Fruit fly (Drosophila melanogaster): Measurements from ENCODE around the gene Brr2.

The Brr2 gene

dm6 chr3L:15982783-15983432 lies 15.2 kb upstream of the Brr2 start, which contains the start of the genes brm and Arl1 (continued):
- peak; percentile 99 for TF ChIP-seq CG1233 (GFP tag; optimal IDR thresholded peaks at IDR 0.05)
- peak; percentile 96 for TF ChIP-seq CG1024 (GFP tag; IDR thresholded peaks at IDR 0.05)
- TF ChIP-seq CG13287 (GFP tag; IDR thresholded peaks at IDR 0.05; ENCODE audit: partially characterized antibody): peak; percentile 72
- peak; percentile 86 for TF ChIP-seq Deaf1 (tag; optimal IDR thresholded peaks at IDR 0.05)
- peak; percentile 99 for TF ChIP-seq B-H1 (GFP tag; IDR thresholded peaks at IDR 0.05)
- TF ChIP-seq Usf (GFP tag; optimal IDR thresholded peaks at IDR 0.05): peak; percentile 98
- peak; percentile 89 for TF ChIP-seq CG30020 (tag; optimal IDR thresholded peaks at IDR 0.05)
- TF ChIP-seq Ada2b (GFP tag; IDR thresholded peaks at IDR 0.05): peak; percentile 99
- peak; percentile 98 for TF ChIP-seq CG8924 (tag; optimal IDR thresholded peaks at IDR 0.05)
- TF ChIP-seq tio (GFP tag; optimal IDR thresholded peaks at IDR 0.05): peak; percentile 97
- peak; percentile 14; the same call in 1 of the 2 replicates for TF ChIP-seq hbn (GFP tag; IDR thresholded peaks at IDR 0.05; ENCODE audit: partially characterized antibody)
- peak; percentile 98 for TF ChIP-seq ind (GFP tag; optimal IDR thresholded peaks at IDR 0.05)
- peak; percentile 99 for TF ChIP-seq CG2199 (GFP tag; IDR thresholded peaks at IDR 0.05)
- peak; percentile 57 for TF ChIP-seq eyg (GFP tag; optimal IDR thresholded peaks at IDR 0.05)
- TF ChIP-seq Sry-β (GFP tag; optimal IDR thresholded peaks at IDR 0.05): peak; percentile 61
- TF ChIP-seq sqz (GFP tag; optimal IDR thresholded peaks at IDR 0.05): peak; percentile 98
- peak; percentile 95 for TF ChIP-seq sr (GFP tag; IDR thresholded peaks at IDR 0.05)
- TF ChIP-seq Meics (GFP tag; optimal IDR thresholded peaks at IDR 0.05): peak; percentile 98
- no peak; the same call in 1 of the 2 replicates for TF ChIP-seq inv (GFP tag; IDR thresholded peaks at IDR 0.05; ENCODE audit: partially characterized antibody)
- TF ChIP-seq CG12219 (GFP tag; optimal IDR thresholded peaks at IDR 0.05): peak; percentile 90
- peak; percentile 94 for TF ChIP-seq trh (GFP tag; optimal IDR thresholded peaks at IDR 0.05)
- TF ChIP-seq Bgb (GFP tag; IDR thresholded peaks at IDR 0.05; ENCODE audit: partially characterized antibody): peak; percentile 30
- TF ChIP-seq ssp (GFP tag; IDR thresholded peaks at IDR 0.05): peak; percentile 96
- TF ChIP-seq ATbp (GFP tag; optimal IDR thresholded peaks at IDR 0.05): peak; percentile 90
- TF ChIP-seq CG14860 (GFP tag; IDR thresholded peaks at IDR 0.05; ENCODE audit: partially characterized antibody): no peak
- peak; percentile 93 for TF ChIP-seq Lhr (GFP tag; optimal IDR thresholded peaks at IDR 0.05)
- peak; percentile 73 for TF ChIP-seq Atf-2 (GFP tag; optimal IDR thresholded peaks at IDR 0.05)
- TF ChIP-seq pb (GFP tag; optimal IDR thresholded peaks at IDR 0.05): peak; percentile 30
- TF ChIP-seq CG6254 (GFP tag; optimal IDR thresholded peaks at IDR 0.05): peak; percentile 93
- peak; percentile 98 for TF ChIP-seq Sox102F (GFP tag; optimal IDR thresholded peaks at IDR 0.05)
- peak; percentile 98 for TF ChIP-seq Optix (GFP tag; IDR thresholded peaks at IDR 0.05)
- peak; percentile 55 for TF ChIP-seq bigmax (GFP tag; optimal IDR thresholded peaks at IDR 0.05)
- TF ChIP-seq H2.0 (GFP tag; IDR thresholded peaks at IDR 0.05): peak; percentile 99
- TF ChIP-seq ranshi (GFP tag; IDR thresholded peaks at IDR 0.05): peak; percentile 99
- TF ChIP-seq Fer1 (GFP tag; optimal IDR thresholded peaks at IDR 0.05): peak; percentile 99
- TF ChIP-seq CG11247 (GFP tag; IDR thresholded peaks at IDR 0.05): peak; percentile 99
- TF ChIP-seq esg (GFP tag; conservative IDR thresholded peaks at IDR 0.05): peak; percentile 99
- TF ChIP-seq fd102C (GFP tag; optimal IDR thresholded peaks at IDR 0.05): peak; percentile 75
- TF ChIP-seq Hand (GFP tag; optimal IDR thresholded peaks at IDR 0.05): peak; percentile 93
- TF ChIP-seq Six4 (GFP tag; optimal IDR thresholded peaks at IDR 0.05): peak; percentile 95
- TF ChIP-seq knrl (GFP tag; IDR thresholded peaks at IDR 0.05; ENCODE audit: partially characterized antibody): peak; percentile 69
- peak; percentile 90 for TF ChIP-seq CG4854 (GFP tag; optimal IDR thresholded peaks at IDR 0.05)
- peak; percentile 81 for TF ChIP-seq gcm2 (GFP tag; optimal IDR thresholded peaks at IDR 0.05)
- peak; percentile 99 for TF ChIP-seq CG15696 (tag; optimal IDR thresholded peaks at IDR 0.05)
- TF ChIP-seq CG2202 (tag; optimal IDR thresholded peaks at IDR 0.05): peak; percentile 93
- peak; percentile 78 for TF ChIP-seq CG8944 (GFP tag; optimal IDR thresholded peaks at IDR 0.05)
- TF ChIP-seq CG17568 (GFP tag; optimal IDR thresholded peaks at IDR 0.05): no peak
- peak; percentile 98 for TF ChIP-seq CG12942 (GFP tag; optimal IDR thresholded peaks at IDR 0.05)
- peak; percentile 98 for TF ChIP-seq CG2889 (GFP tag; IDR thresholded peaks at IDR 0.05)
